Worm (Caenorhabditis elegans): ENCODE results near the gene F16F9.3.
A peak's percentile ranks its signal among the peaks of the same experiment; 100 is the strongest.
"Not testable (repeated sequence)": the region's sequence is repeated elsewhere in the genome, so short reads cannot be mapped to it uniquely, and the experiment has no call there.

Gene F16F9.3

DNA sequence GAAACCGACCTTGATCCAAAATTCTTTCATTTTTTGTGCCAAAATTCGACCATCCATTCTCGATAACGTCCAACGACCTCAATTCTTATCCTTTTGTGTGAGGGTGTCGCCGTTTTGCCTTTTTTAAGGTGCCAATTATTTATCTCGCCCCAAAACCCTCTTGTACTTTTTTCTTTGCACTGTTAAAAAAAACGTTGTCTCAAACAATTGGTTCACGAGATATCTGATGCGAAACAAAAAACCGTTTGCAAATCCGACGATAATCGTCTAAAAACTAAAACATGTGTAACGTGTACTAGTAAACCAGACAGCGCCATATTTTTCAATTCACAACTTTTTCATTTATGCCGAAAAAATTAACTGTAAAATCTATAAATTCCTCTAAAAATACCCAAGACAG, at the start of gene F16F9.3:
Gene F16F9.3, plus strand, starts transcription at position 301 of the 400 bp plus-strand sequence.
- TF ChIP-seq ceh-20 (GFP tag; IDR thresholded peaks at IDR 0.05) = no peak
- no peak for TF ChIP-seq Y5F2A.4 (GFP tag; optimal IDR thresholded peaks at IDR 0.05)
- no peak for TF ChIP-seq mdl-1 (tag; optimal IDR thresholded peaks at IDR 0.05)
- no peak for TF ChIP-seq F44E2.7 (GFP tag; IDR thresholded peaks at IDR 0.05)

- TF ChIP-seq nhr-28 (tag; optimal IDR thresholded peaks at IDR 0.05) (no peak), F37D6.2 (tag; optimal IDR thresholded peaks at IDR 0.05) (no peak), ceh-82 (tag; optimal IDR thresholded peaks at IDR 0.05) (no peak), fkh-10 (GFP tag; optimal IDR thresholded peaks at IDR 0.05) (no peak), lin-13 (GFP tag; optimal IDR thresholded peaks at IDR 0.05) (no peak), zip-2 (tag; optimal IDR thresholded peaks at IDR 0.05) (no peak), tag-97 (GFP tag; IDR thresholded peaks at IDR 0.05) (no peak), sdz-12 (GFP tag; optimal IDR thresholded peaks at IDR 0.05) (no peak), aly-2 (tag; optimal IDR thresholded peaks at IDR 0.05) (no peak), lim-7 (GFP tag; IDR thresholded peaks at IDR 0.05) (no peak), duxl-1 (tag; optimal IDR thresholded peaks at IDR 0.05; ENCODE audit: poor library complexity) (no peak), ceh-62 (tag; optimal IDR thresholded peaks at IDR 0.05) (no peak), dmd-8 (GFP tag; IDR thresholded peaks at IDR 0.05) (no peak), nhr-48 (tag; optimal IDR thresholded peaks at IDR 0.05) (no peak), ama-1 (optimal IDR thresholded peaks at IDR 0.05) (no peak), zag-1 (tag; optimal IDR thresholded peaks at IDR 0.05) (no peak), hmg-1.1 (GFP tag; IDR thresholded peaks at IDR 0.05) (no peak)
Measured at ce11 chrX:8408267-8408666, 49.1 kb upstream of the F16F9.3 start, which contains the start of gene sulp-3. TSS of gene sulp-3 (minus strand) at chrX:8408367.

- not testable (repeated sequence) for TF ChIP-seq aha-1 (tag); rbr-2 (tag; optimal IDR thresholded peaks at IDR 0.05); hlh-11 (tag; optimal IDR thresholded peaks at IDR 0.05)
Measured at ce11 chrX:8410754-8411153, 46.7 kb upstream of the F16F9.3 start, which contains the start of gene F08F1.9. TSS of gene F08F1.9 (minus strand) at chrX:8410854.

ce11 chrX:8413130-8413529, 44.3 kb upstream of the F16F9.3 start, which contains the start of gene F08F1.4:
TSS of gene F08F1.4 (plus strand) at chrX:8413430.
- TF ChIP-seq aha-1 (tag) (peak; percentile 40), nhr-11 (tag; optimal IDR thresholded peaks at IDR 0.05) (no peak), zip-11 (GFP tag; IDR thresholded peaks at IDR 0.05) (no peak)

DNA sequence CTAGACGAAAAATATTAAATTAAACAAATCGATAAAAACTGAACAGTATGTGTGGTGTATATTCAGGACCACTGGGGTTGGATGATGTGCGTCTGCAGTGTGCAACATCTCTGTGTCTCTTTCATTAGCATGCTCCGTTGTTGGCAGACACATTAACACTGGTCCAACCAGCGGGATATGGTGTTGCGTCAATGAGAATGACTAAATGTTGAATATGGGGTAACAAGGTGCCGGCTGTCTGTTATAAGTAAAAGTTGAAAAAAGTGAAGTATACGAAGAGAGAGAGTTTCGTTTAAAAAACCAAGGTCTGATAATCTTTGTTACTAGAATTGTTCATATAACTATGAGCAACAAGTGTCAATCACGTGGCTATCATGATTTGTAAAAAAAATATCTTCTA, 40.6 kb upstream of the F16F9.3 start, which contains the start of gene ced-8:
Gene ced-8, minus strand, starts transcription at position 101 of the 400 bp plus-strand sequence.
- no peak for TF ChIP-seq lin-38 (GFP tag; IDR thresholded peaks at IDR 0.05)
- no peak for TF ChIP-seq D1046.2 (GFP tag; IDR thresholded peaks at IDR 0.05)
- TF ChIP-seq nhr-111 (GFP tag; optimal IDR thresholded peaks at IDR 0.05) = no peak
- no peak for TF ChIP-seq zip-11 (GFP tag; IDR thresholded peaks at IDR 0.05)
- TF ChIP-seq jun-1 (tag; optimal IDR thresholded peaks at IDR 0.05) = no peak
- TF ChIP-seq snpc-4 (tag; optimal IDR thresholded peaks at IDR 0.05) = no peak
- no peak for TF ChIP-seq ztf-7 (tag; optimal IDR thresholded peaks at IDR 0.05)
- no peak for TF ChIP-seq dmd-8 (GFP tag; IDR thresholded peaks at IDR 0.05)
- TF ChIP-seq F37D6.2 (tag; optimal IDR thresholded peaks at IDR 0.05) = no peak
- no peak for TF ChIP-seq egl-27 (tag; optimal IDR thresholded peaks at IDR 0.05)
- no peak for TF ChIP-seq nhr-237 (tag; optimal IDR thresholded peaks at IDR 0.05)
- no peak for TF ChIP-seq dmd-6 (GFP tag; IDR thresholded peaks at IDR 0.05)
- TF ChIP-seq ZK546.5 (tag; optimal IDR thresholded peaks at IDR 0.05) = no peak
- no peak for TF ChIP-seq mxl-3 (GFP tag; optimal IDR thresholded peaks at IDR 0.05)
- TF ChIP-seq Y5F2A.4 (GFP tag; optimal IDR thresholded peaks at IDR 0.05) = no peak
- no peak for TF ChIP-seq madf-5 (GFP tag; IDR thresholded peaks at IDR 0.05)
- TF ChIP-seq R02D3.7 (tag; optimal IDR thresholded peaks at IDR 0.05) = no peak
- no peak for TF ChIP-seq set-16 (GFP tag; IDR thresholded peaks at IDR 0.05)
- TF ChIP-seq zip-2 (tag; optimal IDR thresholded peaks at IDR 0.05) = no peak
- TF ChIP-seq F44E2.7 (GFP tag; IDR thresholded peaks at IDR 0.05) = no peak
